Worm (Caenorhabditis elegans) whole organism, late embryonic: ENCODE measurements around the gene F46G10.2.

Source experiments
- C08G9.2 ChIP-seq: sonication (generic microtip); optimal IDR thresholded peaks from 2 replicates; lab custom pipeline; 2016; ENCODE audit warnings: mild to moderate bottlenecking, missing genetic modification characterization, moderate library complexity, missing compliant biosample characterization
- ahr-1 ChIP-seq: sonication (generic microtip); optimal IDR thresholded peaks from 2 replicates; lab custom pipeline; 2016; ENCODE audit warnings: missing genetic modification characterization, missing compliant biosample characterization
- ceh-14 ChIP-seq: sonication (generic microtip); optimal IDR thresholded peaks from 2 replicates; lab custom pipeline; 2016; ENCODE audit warnings: missing genotype, missing genetic modification characterization, missing compliant biosample characterization
- ceh-19 ChIP-seq: fragments of 200-800 bp; sonication (Bioruptor generic); optimal IDR thresholded peaks from 2 replicates; lab custom pipeline; 2018; ENCODE audit warnings: mild to moderate bottlenecking, missing genetic modification characterization, missing compliant biosample characterization
- ceh-2 ChIP-seq: sonication (generic microtip); optimal IDR thresholded peaks from 2 replicates; lab custom pipeline; 2016; ENCODE audit warnings: missing genotype, missing genetic modification characterization, missing compliant biosample characterization
- ceh-22 ChIP-seq: sonication (generic microtip); optimal IDR thresholded peaks from 2 replicates; lab custom pipeline; 2017; ENCODE audit warnings: missing biosample characterization, missing genetic modification characterization
- ceh-31 ChIP-seq: sonication (generic microtip); optimal IDR thresholded peaks from 2 replicates; lab custom pipeline; 2016; ENCODE audit warnings: missing genetic modification characterization, missing compliant biosample characterization
- che-1 ChIP-seq: sonication (generic microtip); optimal IDR thresholded peaks from 2 replicates; lab custom pipeline; 2016; ENCODE audit warnings: mild to moderate bottlenecking, missing genetic modification characterization, missing compliant biosample characterization
- dve-1 ChIP-seq: sonication (generic microtip); optimal IDR thresholded peaks from 2 replicates; lab custom pipeline; 2017; ENCODE audit warnings: antibody characterized with exemption, mild to moderate bottlenecking, missing genetic modification characterization, missing compliant biosample characterization
- elt-2 ChIP-seq: sonication (generic microtip); optimal IDR thresholded peaks from 2 replicates; lab custom pipeline; 2016; ENCODE audit warnings: missing genetic modification reagents, missing genetic modification characterization, missing compliant biosample characterization
- elt-4 ChIP-seq: sonication (generic microtip); optimal IDR thresholded peaks from 2 replicates; lab custom pipeline; 2016; ENCODE audit warnings: missing genetic modification characterization, missing compliant biosample characterization
- ets-4 ChIP-seq: sonication (generic microtip); optimal IDR thresholded peaks from 2 replicates; lab custom pipeline; 2016; ENCODE audit warnings: missing genetic modification characterization, missing compliant biosample characterization
- eyg-1 ChIP-seq: sonication (generic microtip); optimal IDR thresholded peaks from 2 replicates; lab custom pipeline; 2016; ENCODE audit warnings: missing genotype, missing genetic modification characterization, missing compliant biosample characterization
- fax-1 ChIP-seq: sonication (generic microtip); optimal IDR thresholded peaks from 2 replicates; lab custom pipeline; 2016; ENCODE audit warnings: missing genotype, missing genetic modification characterization, missing compliant biosample characterization
- fkh-10 ChIP-seq: fragments of 150-350 bp; optimal IDR thresholded peaks from 2 replicates; lab custom pipeline; 2014; ENCODE audit warnings: missing biosample characterization, missing genetic modification reagents, missing genetic modification characterization
- fkh-6 ChIP-seq: sonication (generic microtip); optimal IDR thresholded peaks from 2 replicates; lab custom pipeline; 2016; ENCODE audit warnings: missing genetic modification characterization, missing compliant biosample characterization
- hlh-13 ChIP-seq: fragments of 200-800 bp; sonication (Bioruptor generic); optimal IDR thresholded peaks from 2 replicates; lab custom pipeline; 2018; ENCODE audit warnings: mild to moderate bottlenecking, missing genetic modification characterization, missing compliant biosample characterization
- hlh-30 ChIP-seq: sonication (generic microtip); optimal IDR thresholded peaks from 2 replicates; lab custom pipeline; 2017; ENCODE audit warnings: antibody characterized with exemption, missing genetic modification characterization, missing compliant biosample characterization; ENCODE audit not compliant: insufficient read depth
- lim-6 ChIP-seq: sonication (generic microtip); optimal IDR thresholded peaks from 2 replicates; lab custom pipeline; 2016; ENCODE audit warnings: missing genetic modification characterization, missing compliant biosample characterization
- lin-11 ChIP-seq: fragments of 200-800 bp; sonication (Bioruptor generic); optimal IDR thresholded peaks from 2 replicates; lab custom pipeline; 2018; ENCODE audit warnings: mild to moderate bottlenecking, missing genetic modification characterization, missing compliant biosample characterization
- mec-3 ChIP-seq: sonication (generic microtip); optimal IDR thresholded peaks from 2 replicates; lab custom pipeline; 2016; ENCODE audit warnings: borderline replicate concordance, missing genetic modification characterization, missing compliant biosample characterization
- nfya-1 ChIP-seq: sonication (generic microtip); optimal IDR thresholded peaks from 2 replicates; lab custom pipeline; 2017; ENCODE audit warnings: missing genetic modification characterization, mild to moderate bottlenecking, missing compliant biosample characterization, antibody characterized with exemption, moderate library complexity
- nhr-232 ChIP-seq: sonication (generic microtip); optimal IDR thresholded peaks from 2 replicates; lab custom pipeline; 2016; ENCODE audit warnings: missing genetic modification characterization, missing compliant biosample characterization
- odd-2 ChIP-seq: sonication (generic microtip); optimal IDR thresholded peaks from 2 replicates; lab custom pipeline; 2017; ENCODE audit warnings: antibody characterized with exemption, mild to moderate bottlenecking, missing genetic modification characterization, missing compliant biosample characterization
- pag-3 ChIP-seq: sonication (generic microtip); optimal IDR thresholded peaks from 2 replicates; lab custom pipeline; 2016; ENCODE audit warnings: missing compliant biosample characterization, missing genetic modification characterization, borderline replicate concordance
- pat-9 ChIP-seq: fragments of 200-800 bp; sonication (Bioruptor generic); optimal IDR thresholded peaks from 2 replicates; lab custom pipeline; 2018; ENCODE audit warnings: mild to moderate bottlenecking, missing genetic modification characterization, moderate library complexity, missing compliant biosample characterization
- pax-1 ChIP-seq: fragments of 150-350 bp; optimal IDR thresholded peaks from 2 replicates; lab custom pipeline; 2014; ENCODE audit warnings: missing biosample characterization, missing genetic modification characterization
- pha-4 ChIP-seq: fragments of 150-350 bp; optimal IDR thresholded peaks from 2 replicates; lab custom pipeline; 2018; ENCODE audit warnings: missing biosample characterization, missing genetic modification reagents, missing genetic modification characterization
- pqm-1 ChIP-seq: sonication (generic microtip); optimal IDR thresholded peaks from 2 replicates; lab custom pipeline; 2016; ENCODE audit warnings: missing genetic modification characterization, missing compliant biosample characterization
- pros-1 ChIP-seq: fragments of 150-350 bp; optimal IDR thresholded peaks from 2 replicates; lab custom pipeline; 2014; ENCODE audit warnings: missing biosample characterization, missing genetic modification reagents, missing genetic modification characterization
- ref-2 ChIP-seq: sonication (generic microtip); optimal IDR thresholded peaks from 2 replicates; lab custom pipeline; 2016; ENCODE audit warnings: missing genetic modification characterization, missing compliant biosample characterization
- rnt-1 ChIP-seq: sonication (generic microtip); optimal IDR thresholded peaks from 2 replicates; lab custom pipeline; 2016; ENCODE audit warnings: missing genetic modification characterization, missing compliant biosample characterization
- sdc-2 ChIP-seq: sonication (generic microtip); optimal IDR thresholded peaks from 2 replicates; lab custom pipeline; 2016; ENCODE audit warnings: missing genotype, missing genetic modification characterization, missing compliant biosample characterization
- sox-2 ChIP-seq: fragments of 200-800 bp; sonication (Bioruptor generic); IDR thresholded peaks from 2 replicates; pipeline ENCODE4 v1.3.6; 2022; ENCODE audit warnings: missing genetic modification reagents, missing genetic modification characterization, missing compliant biosample characterization
- tbx-2 ChIP-seq: sonication (generic microtip); optimal IDR thresholded peaks from 2 replicates; lab custom pipeline; 2016; ENCODE audit warnings: missing genetic modification characterization, missing compliant biosample characterization
- ttx-3 ChIP-seq: sonication (generic microtip); optimal IDR thresholded peaks from 2 replicates; lab custom pipeline; 2016; ENCODE audit warnings: missing genetic modification reagents, missing genetic modification characterization, missing compliant biosample characterization
- unc-3 ChIP-seq, 2 experiments: fragments of 200-800 bp in 1 of 2; sonication (Bioruptor generic) in 1 of 2; sonication (generic microtip) in 1 of 2; conservative IDR thresholded peaks in 1 of 2; optimal IDR thresholded peaks in 1 of 2; 2 replicates each; pipeline versions ENCODE4 v1.3.6 to Lab custom; 2016 to 2022; ENCODE audit warnings: missing compliant biosample characterization in 2 of 2, missing genetic modification characterization in 2 of 2, missing genetic modification reagents in 1 of 2
- unc-42 ChIP-seq: sonication (generic microtip); optimal IDR thresholded peaks from 2 replicates; lab custom pipeline; 2016; ENCODE audit warnings: missing genotype, missing genetic modification characterization, missing compliant biosample characterization
- unc-55 ChIP-seq: sonication (generic microtip); optimal IDR thresholded peaks from 2 replicates; lab custom pipeline; 2017; ENCODE audit warnings: missing biosample characterization, missing genetic modification reagents, missing genetic modification characterization
- unc-86 ChIP-seq: sonication (generic microtip); optimal IDR thresholded peaks from 2 replicates; lab custom pipeline; 2016; ENCODE audit warnings: missing genetic modification characterization, missing compliant biosample characterization
- zip-5 ChIP-seq: sonication (generic microtip); optimal IDR thresholded peaks from 2 replicates; lab custom pipeline; 2016; ENCODE audit warnings: missing genetic modification characterization, missing compliant biosample characterization
- ztf-16 ChIP-seq: sonication (generic microtip); optimal IDR thresholded peaks from 2 replicates; lab custom pipeline; 2017; ENCODE audit warnings: missing genetic modification characterization, missing compliant biosample characterization

F46G10.2 gene

DNA sequence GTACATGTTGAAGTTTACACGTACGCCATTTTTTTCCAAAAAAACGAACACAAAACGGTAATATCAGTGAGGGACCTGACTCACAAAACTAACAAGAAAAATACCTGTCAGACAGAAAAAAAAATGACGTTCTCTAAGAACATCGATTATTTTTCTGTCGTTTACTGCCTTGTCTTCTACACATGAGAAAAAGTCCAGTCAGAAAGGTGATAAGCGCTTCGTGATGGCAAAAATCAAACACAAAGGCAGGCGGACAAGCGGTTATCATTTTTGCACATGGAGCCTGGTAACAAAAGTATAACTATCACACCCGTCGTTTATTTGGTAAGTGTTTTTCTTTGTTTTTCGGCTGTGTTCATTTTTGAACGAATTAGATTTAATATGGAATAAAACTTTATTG, 11.1 kb downstream of the F46G10.2 start, which contains the start of gene F46G10.4:
TSS of gene F46G10.4 (plus strand) at position 212 of the 400 bp plus-strand sequence.
- TF ChIP-seq sdc-2 (tag; lab: Kevin White, UChicago) (no peak), eyg-1 (tag; lab: Kevin White, UChicago) (no peak), ahr-1 (tag; lab: Kevin White, UChicago) (no peak), sox-2 (GFP tag; lab: Robert Waterston, UW) (no peak), C08G9.2 (tag; lab: Kevin White, UChicago) (no peak), tbx-2 (tag; lab: Kevin White, UChicago) (no peak), unc-42 (no peak), hlh-13 (GFP tag; lab: Kevin White, UChicago) (no peak), pax-1 (no peak), ceh-2 (tag; lab: Kevin White, UChicago) (no peak), odd-2 (tag; lab: Kevin White, UChicago) (no peak), lin-11 (tag; lab: Kevin White, UChicago) (no peak), unc-3 (GFP tag; conservative IDR thresholded peaks at IDR 0.05; lab: Robert Waterston, UW) (no peak), unc-3 (tag; optimal IDR thresholded peaks at IDR 0.05; lab: Kevin White, UChicago) (no peak)
- TF ChIP-seq, all 69 proteins: peak for 0

DNA sequence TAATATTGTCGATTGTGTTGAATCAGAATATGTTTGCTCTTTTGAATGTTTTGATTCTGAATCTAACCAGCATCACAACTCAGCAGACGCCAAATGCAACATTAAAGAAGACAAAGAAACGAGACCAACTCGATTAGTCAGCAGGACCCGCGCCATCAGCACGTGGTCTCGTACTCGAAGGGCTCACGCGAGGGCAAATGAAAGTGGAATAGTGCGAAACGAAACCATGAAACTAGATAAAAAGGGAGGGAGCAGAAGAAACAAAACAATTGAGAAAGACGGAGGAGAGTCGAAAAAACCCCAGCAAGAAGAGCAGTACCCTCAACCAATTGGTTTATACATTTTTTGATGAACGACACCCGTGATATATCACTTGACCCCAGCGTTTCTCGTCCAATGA, 14.2 kb downstream of the F46G10.2 start:
- no peak for TF ChIP-seq fkh-10 (GFP tag; lab: Kevin White, UChicago)
- TF ChIP-seq nhr-232, result no peak
- TF ChIP-seq ceh-31 (tag; lab: Kevin White, UChicago), result peak; percentile 5
- TF ChIP-seq ceh-22 (tag; lab: Kevin White, UChicago), result no peak
- no peak for TF ChIP-seq ceh-19
- no peak for TF ChIP-seq pat-9 (tag; lab: Kevin White, UChicago)
- no peak for TF ChIP-seq pha-4
- no peak for TF ChIP-seq pax-1

DNA sequence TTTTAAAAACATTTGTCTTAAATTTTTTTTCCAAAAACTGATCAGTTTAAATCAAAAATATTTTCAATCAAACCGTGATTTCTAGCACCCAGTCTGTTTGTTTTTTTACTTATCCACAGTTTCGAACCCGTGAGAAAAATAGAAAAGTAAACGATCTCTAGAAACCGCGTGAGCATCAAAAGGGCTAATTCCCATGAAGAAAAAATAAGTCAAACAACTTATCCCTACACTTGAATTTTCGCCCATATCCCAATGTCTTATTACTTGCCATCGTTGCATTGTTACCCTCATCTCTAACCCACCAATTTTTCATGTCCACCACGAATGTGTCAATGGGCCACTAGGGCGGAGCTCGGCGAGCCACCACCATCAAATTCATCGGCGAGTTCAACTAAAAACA, 15.0 kb downstream of the F46G10.2 start, which contains the start of gene ptr-24:
TSS of gene ptr-24 (plus strand) at position 301 of the 400 bp plus-strand sequence.
- no peak for TF ChIP-seq fax-1 (tag; lab: Kevin White, UChicago)
- no peak for TF ChIP-seq pros-1
- no peak for TF ChIP-seq unc-55 (GFP tag; lab: Kevin White, UChicago)
- TF ChIP-seq ets-4 (tag; lab: Kevin White, UChicago), result no peak
- TF ChIP-seq ceh-2 (tag; lab: Kevin White, UChicago), result no peak
- no peak for TF ChIP-seq zip-5 (tag; lab: Kevin White, UChicago)
- no peak for TF ChIP-seq elt-2 (tag; lab: Kevin White, UChicago)
- no peak for TF ChIP-seq ceh-19
- no peak for TF ChIP-seq ttx-3 (tag; lab: Kevin White, UChicago)
- no peak for TF ChIP-seq lim-6
- TF ChIP-seq fkh-6, result no peak
- no peak for TF ChIP-seq che-1 (tag; lab: Kevin White, UChicago)
- TF ChIP-seq tbx-2 (tag; lab: Kevin White, UChicago), result no peak
- TF ChIP-seq pat-9 (tag; lab: Kevin White, UChicago), result no peak
- TF ChIP-seq pag-3 (tag; lab: Kevin White, UChicago), result no peak
- TF ChIP-seq, all 69 proteins: peak for 0

DNA sequence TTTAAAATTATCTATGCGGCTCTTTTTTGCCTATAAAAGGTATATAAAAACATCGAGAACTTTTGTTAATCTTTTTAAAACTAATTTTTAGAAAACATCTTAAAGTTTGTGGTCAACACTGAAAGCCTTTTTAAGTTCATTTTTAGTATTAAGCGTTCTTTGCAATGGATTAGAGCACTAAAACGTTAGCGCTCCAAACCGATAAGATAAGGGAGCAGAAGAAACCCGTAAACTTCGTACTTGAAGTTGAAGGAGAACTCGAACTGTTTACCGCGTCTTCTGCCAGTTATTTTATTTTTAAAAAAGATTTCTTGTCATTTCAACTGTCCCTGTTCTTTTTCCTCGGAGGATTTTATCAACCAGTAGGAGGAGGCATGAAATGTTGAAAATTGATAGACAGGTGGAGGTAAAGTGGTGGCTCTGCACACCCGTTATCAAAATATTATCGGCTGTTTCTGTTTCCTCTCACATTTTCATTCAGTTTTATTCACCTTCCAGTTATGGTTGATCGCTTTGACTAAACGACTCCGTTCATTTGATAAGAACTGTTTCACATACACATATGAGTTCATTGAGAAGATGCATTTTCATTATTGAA, 16.4 kb downstream of the F46G10.2 start:
- TF ChIP-seq mec-3 (tag; lab: Kevin White, UChicago) (no peak), elt-2 (tag; lab: Kevin White, UChicago) (no peak), ets-4 (tag; lab: Kevin White, UChicago) (no peak), ztf-16 (tag; lab: Kevin White, UChicago) (no peak), tbx-2 (tag; lab: Kevin White, UChicago) (no peak), hlh-30 (no peak), ceh-22 (tag; lab: Kevin White, UChicago) (no peak), ceh-14 (tag; lab: Kevin White, UChicago) (no peak), rnt-1 (tag; lab: Kevin White, UChicago) (no peak), unc-86 (tag; lab: Kevin White, UChicago) (no peak), ref-2 (no peak), pqm-1 (tag; lab: Kevin White, UChicago) (no peak), elt-4 (tag; lab: Kevin White, UChicago) (no peak), pag-3 (tag; lab: Kevin White, UChicago) (no peak), nfya-1 (tag; lab: Kevin White, UChicago) (no peak), pros-1 (no peak), unc-55 (GFP tag; lab: Kevin White, UChicago) (no peak), nhr-232 (no peak), dve-1 (tag; lab: Kevin White, UChicago) (no peak)
- TF ChIP-seq, all 69 proteins: peak for 0
